Worm (Caenorhabditis elegans): Measurements from ENCODE around the gene T22D1.17.
A peak's percentile ranks its signal among the peaks of the same experiment; 100 is the strongest.

Gene T22D1.17

DNA sequence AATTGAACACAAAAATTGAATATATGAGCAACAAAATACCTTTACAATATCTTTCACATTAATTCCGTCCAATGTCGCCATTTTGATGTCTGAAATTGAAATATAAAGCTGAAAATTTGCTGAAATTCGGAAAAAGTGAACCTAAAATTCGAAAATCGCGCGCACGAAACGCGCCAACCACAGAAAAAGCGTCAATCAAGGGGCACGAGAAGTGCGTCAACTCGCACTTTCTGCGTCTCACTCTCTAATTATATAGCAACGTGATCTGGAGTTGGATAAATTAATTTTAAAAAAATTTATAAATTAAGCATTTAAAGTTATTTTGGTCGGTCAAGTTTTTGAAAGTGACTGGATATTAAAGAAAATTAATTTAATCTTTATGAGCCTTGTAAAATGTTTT lies 13.5 kb downstream of the T22D1.17 start, which contains the start of gene ruvb-2 (continued):
- no peak for TF ChIP-seq gei-8 (GFP tag; optimal IDR thresholded peaks at IDR 0.05)
- TF ChIP-seq dmd-8 (GFP tag; IDR thresholded peaks at IDR 0.05) = no peak
- TF ChIP-seq zag-1 (tag; optimal IDR thresholded peaks at IDR 0.05) = no peak
- no peak for TF ChIP-seq ztf-11 (tag; optimal IDR thresholded peaks at IDR 0.05)
- peak; percentile 92 for TF ChIP-seq hlh-30 (tag; optimal IDR thresholded peaks at IDR 0.05; ENCODE audit: insufficient read depth)
- TF ChIP-seq dve-1 (tag; optimal IDR thresholded peaks at IDR 0.05; ENCODE audit: insufficient read depth) = peak; percentile 88
- peak; percentile 3 for TF ChIP-seq unc-130 (GFP tag; optimal IDR thresholded peaks at IDR 0.05)
- peak; percentile 82 for TF ChIP-seq T26A8.4 (GFP tag; IDR thresholded peaks at IDR 0.05)
- TF ChIP-seq dpl-1 (GFP tag; optimal IDR thresholded peaks at IDR 0.05) = peak; percentile 92
- TF ChIP-seq unc-39 (tag; optimal IDR thresholded peaks at IDR 0.05) = no peak
- no peak for TF ChIP-seq ces-1 (GFP tag; optimal IDR thresholded peaks at IDR 0.05)
- no peak for TF ChIP-seq mxl-2 (GFP tag; conservative IDR thresholded peaks at IDR 0.05)
- peak; percentile 5 for TF ChIP-seq pqm-1 (tag; optimal IDR thresholded peaks at IDR 0.05)
- peak in 1 of 2 experiments; percentile 14 for TF ChIP-seq daf-16 (GFP tag; optimal IDR thresholded peaks at IDR 0.05)
- TF ChIP-seq daf-16 (tag; optimal IDR thresholded peaks at IDR 0.05) = peak; percentile 48
- no peak for TF ChIP-seq daf-12 (tag; optimal IDR thresholded peaks at IDR 0.05)
- peak in 1 of 2 experiments; percentile 80 for TF ChIP-seq mdl-1 (tag; optimal IDR thresholded peaks at IDR 0.05)
- peak; percentile 72 for TF ChIP-seq nhr-102 (tag; optimal IDR thresholded peaks at IDR 0.05)

- TF ChIP-seq tra-1 (GFP tag; IDR thresholded peaks at IDR 0.05) = 0 out of 2 replicates have a peak, but pooled peaks have one; percentile 8
- TF ChIP-seq hif-1 (tag; optimal IDR thresholded peaks at IDR 0.05) = no peak
These were observed 14.3 kb downstream of the T22D1.17 start, which contains the start of gene T22D1.18 for ce11 chrIV:6920063-6920462. TSS of gene T22D1.18 (minus strand) at chrIV:6920163.

DNA sequence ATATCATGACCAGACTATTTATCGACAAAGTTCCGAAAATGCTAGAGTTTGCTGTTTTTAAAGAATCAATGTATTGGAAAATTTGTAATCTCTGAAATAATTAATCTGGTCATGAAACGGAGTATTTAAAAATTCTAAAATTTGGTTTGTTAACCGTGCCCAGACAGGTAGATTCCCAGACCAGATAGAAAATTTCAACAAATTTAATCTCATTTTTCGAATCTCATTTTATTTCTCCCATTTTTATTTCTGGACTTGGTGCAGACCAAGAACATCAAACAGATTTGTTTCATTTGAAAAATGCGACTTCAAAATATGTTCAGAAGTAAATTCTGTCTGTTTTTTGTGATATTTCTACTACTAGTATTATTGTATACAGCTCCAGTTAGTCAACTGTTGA lies 17.3 kb downstream of the T22D1.17 start, which contains the start of gene T22D1.1:
Gene T22D1.1, plus strand, starts transcription at position 301 of the 400 bp plus-strand sequence.
- TF ChIP-seq mxl-2 (GFP tag; conservative IDR thresholded peaks at IDR 0.05) = no peak
- TF ChIP-seq hmg-1.1 (GFP tag; IDR thresholded peaks at IDR 0.05) = no peak
- no peak for TF ChIP-seq dpl-1 (GFP tag; optimal IDR thresholded peaks at IDR 0.05)
- no peak for TF ChIP-seq ztf-11 (tag; optimal IDR thresholded peaks at IDR 0.05)
- no peak for TF ChIP-seq fkh-10 (GFP tag; optimal IDR thresholded peaks at IDR 0.05)
- no peak for TF ChIP-seq nhr-11 (tag; optimal IDR thresholded peaks at IDR 0.05)
- TF ChIP-seq nhr-42 (GFP tag; IDR thresholded peaks at IDR 0.05) = no peak
- TF ChIP-seq F10B5.3 (tag; optimal IDR thresholded peaks at IDR 0.05) = no peak
- no peak for TF ChIP-seq arid-1 (GFP tag; conservative IDR thresholded peaks at IDR 0.05)
- TF ChIP-seq madf-5 (GFP tag; IDR thresholded peaks at IDR 0.05) = no peak
- no peak for TF ChIP-seq lin-1 (GFP tag; IDR thresholded peaks at IDR 0.05)
- no peak for TF ChIP-seq dve-1 (tag; optimal IDR thresholded peaks at IDR 0.05; ENCODE audit: insufficient read depth)
- TF ChIP-seq Y5F2A.4 (GFP tag; optimal IDR thresholded peaks at IDR 0.05) = no peak
- TF ChIP-seq Y75B8A.6 (GFP tag; IDR thresholded peaks at IDR 0.05) = no peak
- no peak for TF ChIP-seq ztf-7 (tag; optimal IDR thresholded peaks at IDR 0.05)
- no peak for TF ChIP-seq F26F4.8 (GFP tag; conservative IDR thresholded peaks at IDR 0.05)

ce11 chrIV:6925520-6925919 lies 19.7 kb downstream of the T22D1.17 start:
- TF ChIP-seq duxl-1 (tag; optimal IDR thresholded peaks at IDR 0.05; ENCODE audit: poor library complexity) = no peak
- no peak for TF ChIP-seq spr-3 (GFP tag; optimal IDR thresholded peaks at IDR 0.05)
- no peak for TF ChIP-seq dmd-8 (GFP tag; IDR thresholded peaks at IDR 0.05)
- no peak for TF ChIP-seq hlh-30 (tag; optimal IDR thresholded peaks at IDR 0.05; ENCODE audit: insufficient read depth)
- TF ChIP-seq dmd-6 (GFP tag; IDR thresholded peaks at IDR 0.05) = no peak
- no peak for TF ChIP-seq mep-1 (tag; optimal IDR thresholded peaks at IDR 0.05)
- TF ChIP-seq mxl-2 (GFP tag; conservative IDR thresholded peaks at IDR 0.05) = no peak
- TF ChIP-seq daf-16 (GFP tag; optimal IDR thresholded peaks at IDR 0.05) = no peak
- TF ChIP-seq daf-16 (tag; optimal IDR thresholded peaks at IDR 0.05) = no peak
- no peak for TF ChIP-seq cey-2 (tag; optimal IDR thresholded peaks at IDR 0.05; ENCODE audit: borderline replicate concordance, insufficient read depth)
- TF ChIP-seq Y48G9A.11 (GFP tag; IDR thresholded peaks at IDR 0.05) = no peak
- no peak for TF ChIP-seq Y75B8A.6 (GFP tag; IDR thresholded peaks at IDR 0.05)
- TF ChIP-seq daf-19 (GFP tag; conservative IDR thresholded peaks at IDR 0.05) = no peak
- TF ChIP-seq ceh-82 (tag; optimal IDR thresholded peaks at IDR 0.05) = no peak
- TF ChIP-seq php-3 (GFP tag; IDR thresholded peaks at IDR 0.05) = no peak
- TF ChIP-seq lin-38 (GFP tag; IDR thresholded peaks at IDR 0.05) = no peak
- TF ChIP-seq nhr-25 (tag; optimal IDR thresholded peaks at IDR 0.05; ENCODE audit: borderline replicate concordance, insufficient read depth) = no peak
- TF ChIP-seq snpc-1.2 (GFP tag; IDR thresholded peaks at IDR 0.05) = no peak
- TF ChIP-seq lin-39 (tag; optimal IDR thresholded peaks at IDR 0.05) = no peak
